Fruit fly (Drosophila melanogaster): ENCODE measurements around the gene emc.

DNA sequence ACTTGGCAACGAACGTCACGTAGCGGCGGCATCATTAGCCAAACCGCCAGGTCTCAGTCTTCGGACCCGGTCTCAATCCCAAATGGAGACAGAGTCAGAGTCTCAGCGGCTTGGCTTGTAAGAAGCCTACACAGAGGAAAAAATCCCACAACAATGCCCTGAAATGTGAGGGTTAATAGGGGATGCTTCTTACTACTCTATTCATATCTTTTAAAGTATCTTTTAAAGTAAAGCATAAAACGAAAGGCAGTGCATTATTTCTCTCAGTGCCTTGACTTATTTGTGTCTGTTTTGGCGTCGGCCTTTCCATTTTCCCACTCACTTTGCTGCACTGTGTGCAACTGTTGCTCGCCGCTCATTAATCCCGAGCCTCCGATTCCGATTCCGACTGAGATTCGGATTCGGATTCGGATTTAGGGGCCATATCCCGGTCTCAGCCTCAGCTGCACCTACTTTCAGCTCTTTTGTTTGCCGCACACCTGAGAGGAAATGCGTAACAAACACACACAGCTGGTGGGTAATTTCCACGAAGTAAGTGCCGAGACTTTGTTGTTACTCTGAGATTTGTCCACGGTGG lies 13.2 kb downstream of the emc start:
- no peak for TF ChIP-seq lov (optimal IDR thresholded peaks at IDR 0.05)
- TF ChIP-seq lov (GFP tag; IDR thresholded peaks at IDR 0.05): peak; percentile 88
- TF ChIP-seq Dad (GFP tag; optimal IDR thresholded peaks at IDR 0.05): peak; percentile 74
